Fruit fly (Drosophila melanogaster): ENCODE data around the gene Rpt3R.

Rpt3R gene

dm6 chr3R:9767620-9768592 is 11.6 kb upstream of the Rpt3R start, which contains the start of gene Naa80 (continued):
- peak; percentile 63 for TF ChIP-seq lbe (GFP tag; optimal IDR thresholded peaks at IDR 0.05)
- TF ChIP-seq gce (GFP tag; IDR thresholded peaks at IDR 0.05) = no peak
- peak; percentile 49 for TF ChIP-seq exex (tag; optimal IDR thresholded peaks at IDR 0.05)
- peak; percentile 54 to 73 for TF ChIP-seq Pdp1 (GFP tag; optimal IDR thresholded peaks at IDR 0.05)
- TF ChIP-seq CG6791 (GFP tag; IDR thresholded peaks at IDR 0.05; ENCODE audit: partially characterized antibody) = peak; percentile 61; the same call in 1 of the 3 replicates
- TF ChIP-seq Hr51 (GFP tag; optimal IDR thresholded peaks at IDR 0.05) = peak in 1 of 2 experiments; percentile 85
- TF ChIP-seq Mad (GFP tag; optimal IDR thresholded peaks at IDR 0.05) = peak; percentile 69
- TF ChIP-seq Fer2 (tag; optimal IDR thresholded peaks at IDR 0.05) = peak; percentile 8
- TF ChIP-seq jing (GFP tag; optimal IDR thresholded peaks at IDR 0.05) = no peak
- TF ChIP-seq NC2α (GFP tag; optimal IDR thresholded peaks at IDR 0.05) = peak; percentile 57
- TF ChIP-seq klu (GFP tag; IDR thresholded peaks at IDR 0.05) = no peak
- no peak; the same call in 1 of the 2 replicates for TF ChIP-seq unc-4 (GFP tag; IDR thresholded peaks at IDR 0.05; ENCODE audit: partially characterized antibody)
- peak; percentile 63 for TF ChIP-seq nmo (GFP tag; optimal IDR thresholded peaks at IDR 0.05)
- TF ChIP-seq p53 (GFP tag; optimal IDR thresholded peaks at IDR 0.05) = peak; percentile 67
- TF ChIP-seq br (optimal IDR thresholded peaks at IDR 0.05) = no peak
- TF ChIP-seq CG43689 (GFP tag; IDR thresholded peaks at IDR 0.05) = no peak
- no peak for TF ChIP-seq stc (GFP tag; IDR thresholded peaks at IDR 0.05)
- TF ChIP-seq CG2202 (tag; optimal IDR thresholded peaks at IDR 0.05) = no peak
- TF ChIP-seq CG14860 (GFP tag; IDR thresholded peaks at IDR 0.05; ENCODE audit: partially characterized antibody) = no peak
- TF ChIP-seq toy (GFP tag; IDR thresholded peaks at IDR 0.05) = no peak; the same call in 1 of the 2 replicates
- no peak for TF ChIP-seq pan (optimal IDR thresholded peaks at IDR 0.05)
- peak in 1 of 2 experiments; percentile 54 for TF ChIP-seq pan (GFP tag; optimal IDR thresholded peaks at IDR 0.05 in 1 of 2, IDR thresholded peaks at IDR 0.05 in 1 of 2)
- TF ChIP-seq CG13424 (tag; optimal IDR thresholded peaks at IDR 0.05) = peak; percentile 52
- peak; percentile 59; the same call in 1 of the 2 replicates for TF ChIP-seq Xrp1 (GFP tag; IDR thresholded peaks at IDR 0.05)
- no peak; the same call in 1 of the 2 replicates for TF ChIP-seq CG31441 (GFP tag; IDR thresholded peaks at IDR 0.05)
- TF ChIP-seq gsb (GFP tag; IDR thresholded peaks at IDR 0.05) = no peak; the same call in 1 of the 2 replicates
- TF ChIP-seq sc (optimal IDR thresholded peaks at IDR 0.05) = no peak
- TF ChIP-seq sc (GFP tag; optimal IDR thresholded peaks at IDR 0.05) = no peak
- peak; percentile 94 for TF ChIP-seq CG3847 (GFP tag; IDR thresholded peaks at IDR 0.05)
- peak; percentile 17 for TF ChIP-seq fd3F (GFP tag; optimal IDR thresholded peaks at IDR 0.05)
- no peak for TF ChIP-seq CG9797 (GFP tag; optimal IDR thresholded peaks at IDR 0.05)
- no peak for TF ChIP-seq CG6272 (GFP tag; IDR thresholded peaks at IDR 0.05)
- TF ChIP-seq bigmax (GFP tag; optimal IDR thresholded peaks at IDR 0.05) = peak; percentile 40
- TF ChIP-seq HLH4C (GFP tag; IDR thresholded peaks at IDR 0.05; ENCODE audit: partially characterized antibody) = 0 out of 3 replicates have a peak, but pooled peaks have one; percentile 23
- peak; percentile 83 for TF ChIP-seq Dip3 (GFP tag; optimal IDR thresholded peaks at IDR 0.05)
- TF ChIP-seq CG13296 (GFP tag; optimal IDR thresholded peaks at IDR 0.05) = peak; percentile 64
- 0 out of 2 replicates have a peak, but pooled peaks have one; percentile 25 for TF ChIP-seq CG32767 (GFP tag; IDR thresholded peaks at IDR 0.05)
- no peak for TF ChIP-seq Dip2 (GFP tag; IDR thresholded peaks at IDR 0.05)
- TF ChIP-seq disco-r (GFP tag; optimal IDR thresholded peaks at IDR 0.05) = peak; percentile 7
- TF ChIP-seq crc (GFP tag; optimal IDR thresholded peaks at IDR 0.05) = peak; percentile 22
- peak; percentile 67 for TF ChIP-seq CG3163 (GFP tag; optimal IDR thresholded peaks at IDR 0.05)
- peak; percentile 56 for TF ChIP-seq BEAF-32 (GFP tag; optimal IDR thresholded peaks at IDR 0.05)
- peak; percentile 94 for TF ChIP-seq CHES-1-like (GFP tag; optimal IDR thresholded peaks at IDR 0.05)
- no peak for TF ChIP-seq aop (GFP tag; IDR thresholded peaks at IDR 0.05)
- peak; percentile 28 for TF ChIP-seq phol (tag; optimal IDR thresholded peaks at IDR 0.05)
- TF ChIP-seq CG9609 (GFP tag; optimal IDR thresholded peaks at IDR 0.05) = peak; percentile 78
- TF ChIP-seq Lim3 (GFP tag; IDR thresholded peaks at IDR 0.05) = no peak
- no peak for TF ChIP-seq CkIIα-i1 (GFP tag; IDR thresholded peaks at IDR 0.05)
- no peak for TF ChIP-seq croc (GFP tag; conservative IDR thresholded peaks at IDR 0.05)
